Worm (Caenorhabditis elegans) whole organism, late embryonic: ENCODE data around the gene F56C3.3.
A peak's percentile ranks its signal among the peaks of the same experiment; 100 is the strongest.

Source experiments
- F13H6.1 ChIP-seq: sonication (generic microtip); optimal IDR thresholded peaks from 2 replicates; lab custom pipeline; 2016; ENCODE audit warnings: missing genetic modification characterization, missing compliant biosample characterization
- K09A11.1 ChIP-seq: sonication (generic microtip); optimal IDR thresholded peaks from 2 replicates; lab custom pipeline; 2017; ENCODE audit warnings: antibody characterized with exemption, mild to moderate bottlenecking, missing genetic modification characterization, missing compliant biosample characterization; ENCODE audit not compliant: insufficient read depth
- Y22D7AL.16 ChIP-seq: sonication (generic microtip); optimal IDR thresholded peaks from 2 replicates; lab custom pipeline; 2016; ENCODE audit warnings: missing genetic modification characterization, missing compliant biosample characterization
- ama-1 ChIP-seq: fragments of 150-350 bp; optimal IDR thresholded peaks from 2 replicates; lab custom pipeline; 2014
- ceh-18 ChIP-seq: sonication (generic microtip); optimal IDR thresholded peaks from 2 replicates; lab custom pipeline; 2016; ENCODE audit warnings: missing genetic modification characterization, missing compliant biosample characterization
- ceh-24 ChIP-seq: sonication (generic microtip); optimal IDR thresholded peaks from 2 replicates; lab custom pipeline; 2016; ENCODE audit warnings: mild to moderate bottlenecking, missing genetic modification characterization, missing compliant biosample characterization
- ceh-30 ChIP-seq: fragments of 150-350 bp; optimal IDR thresholded peaks from 2 replicates; lab custom pipeline; 2014; ENCODE audit warnings: missing biosample characterization, missing genetic modification characterization
- ceh-31 ChIP-seq: sonication (generic microtip); optimal IDR thresholded peaks from 2 replicates; lab custom pipeline; 2016; ENCODE audit warnings: missing genetic modification characterization, missing compliant biosample characterization
- ceh-45 ChIP-seq: fragments of 200-800 bp; sonication (Bioruptor generic); IDR thresholded peaks from 2 replicates; pipeline ENCODE4 v1.3.6; 2022; ENCODE audit warnings: missing genetic modification reagents, missing genetic modification characterization, missing compliant biosample characterization
- ceh-6 ChIP-seq: fragments of 200-800 bp; sonication (Bioruptor generic); optimal IDR thresholded peaks from 2 replicates; lab custom pipeline; 2018; ENCODE audit warnings: mild to moderate bottlenecking, missing genetic modification characterization, missing compliant biosample characterization
- che-1 ChIP-seq: sonication (generic microtip); optimal IDR thresholded peaks from 2 replicates; lab custom pipeline; 2016; ENCODE audit warnings: mild to moderate bottlenecking, missing genetic modification characterization, missing compliant biosample characterization
- dmd-4 ChIP-seq: sonication (generic microtip); optimal IDR thresholded peaks from 2 replicates; lab custom pipeline; 2016; ENCODE audit warnings: borderline replicate concordance, missing genetic modification characterization, missing compliant biosample characterization
- elt-2 ChIP-seq: sonication (generic microtip); optimal IDR thresholded peaks from 2 replicates; lab custom pipeline; 2016; ENCODE audit warnings: missing genetic modification reagents, missing genetic modification characterization, missing compliant biosample characterization
- elt-4 ChIP-seq: sonication (generic microtip); optimal IDR thresholded peaks from 2 replicates; lab custom pipeline; 2016; ENCODE audit warnings: missing genetic modification characterization, missing compliant biosample characterization
- ets-4 ChIP-seq: sonication (generic microtip); optimal IDR thresholded peaks from 2 replicates; lab custom pipeline; 2016; ENCODE audit warnings: missing genetic modification characterization, missing compliant biosample characterization
- fkh-6 ChIP-seq: sonication (generic microtip); optimal IDR thresholded peaks from 2 replicates; lab custom pipeline; 2016; ENCODE audit warnings: missing genetic modification characterization, missing compliant biosample characterization
- gmeb-2 ChIP-seq: sonication (generic microtip); optimal IDR thresholded peaks from 2 replicates; lab custom pipeline; 2016; ENCODE audit warnings: missing genetic modification characterization, inconsistent platforms, missing compliant biosample characterization
- hlh-13 ChIP-seq: fragments of 200-800 bp; sonication (Bioruptor generic); optimal IDR thresholded peaks from 2 replicates; lab custom pipeline; 2018; ENCODE audit warnings: mild to moderate bottlenecking, missing genetic modification characterization, missing compliant biosample characterization
- hlh-15 ChIP-seq: sonication (generic microtip); optimal IDR thresholded peaks from 2 replicates; lab custom pipeline; 2016; ENCODE audit warnings: missing genetic modification characterization, missing compliant biosample characterization
- hlh-6 ChIP-seq: sonication (generic microtip); optimal IDR thresholded peaks from 2 replicates; lab custom pipeline; 2016; ENCODE audit warnings: missing genotype, missing genetic modification characterization, missing compliant biosample characterization
- lim-6 ChIP-seq: sonication (generic microtip); optimal IDR thresholded peaks from 2 replicates; lab custom pipeline; 2016; ENCODE audit warnings: missing genetic modification characterization, missing compliant biosample characterization
- lin-11 ChIP-seq: fragments of 200-800 bp; sonication (Bioruptor generic); optimal IDR thresholded peaks from 2 replicates; lab custom pipeline; 2018; ENCODE audit warnings: mild to moderate bottlenecking, missing genetic modification characterization, missing compliant biosample characterization
- madf-2 ChIP-seq: sonication (generic microtip); optimal IDR thresholded peaks from 2 replicates; lab custom pipeline; 2017; ENCODE audit warnings: missing genetic modification characterization, missing compliant biosample characterization
- nfya-1 ChIP-seq: sonication (generic microtip); optimal IDR thresholded peaks from 2 replicates; lab custom pipeline; 2017; ENCODE audit warnings: missing genetic modification characterization, mild to moderate bottlenecking, missing compliant biosample characterization, antibody characterized with exemption, moderate library complexity
- nhr-11 ChIP-seq: fragments of 150-350 bp; optimal IDR thresholded peaks from 2 replicates; lab custom pipeline; 2014; ENCODE audit warnings: missing biosample characterization, missing genetic modification characterization
- npax-4 ChIP-seq: sonication (generic microtip); optimal IDR thresholded peaks from 2 replicates; lab custom pipeline; 2016; ENCODE audit warnings: missing genetic modification characterization, missing compliant biosample characterization
- odd-2 ChIP-seq: sonication (generic microtip); optimal IDR thresholded peaks from 2 replicates; lab custom pipeline; 2017; ENCODE audit warnings: antibody characterized with exemption, mild to moderate bottlenecking, missing genetic modification characterization, missing compliant biosample characterization
- pat-9 ChIP-seq: fragments of 200-800 bp; sonication (Bioruptor generic); optimal IDR thresholded peaks from 2 replicates; lab custom pipeline; 2018; ENCODE audit warnings: mild to moderate bottlenecking, missing genetic modification characterization, moderate library complexity, missing compliant biosample characterization
- pax-1 ChIP-seq: fragments of 150-350 bp; optimal IDR thresholded peaks from 2 replicates; lab custom pipeline; 2014; ENCODE audit warnings: missing biosample characterization, missing genetic modification characterization
- pha-2 ChIP-seq: sonication (generic microtip); optimal IDR thresholded peaks from 2 replicates; lab custom pipeline; 2017; ENCODE audit warnings: mild to moderate bottlenecking, missing genetic modification characterization, missing compliant biosample characterization
- ref-2 ChIP-seq: sonication (generic microtip); optimal IDR thresholded peaks from 2 replicates; lab custom pipeline; 2016; ENCODE audit warnings: missing genetic modification characterization, missing compliant biosample characterization
- rnt-1 ChIP-seq: sonication (generic microtip); optimal IDR thresholded peaks from 2 replicates; lab custom pipeline; 2016; ENCODE audit warnings: missing genetic modification characterization, missing compliant biosample characterization
- sdc-2 ChIP-seq: sonication (generic microtip); optimal IDR thresholded peaks from 2 replicates; lab custom pipeline; 2016; ENCODE audit warnings: missing genotype, missing genetic modification characterization, missing compliant biosample characterization
- sox-2 ChIP-seq: fragments of 200-800 bp; sonication (Bioruptor generic); IDR thresholded peaks from 2 replicates; pipeline ENCODE4 v1.3.6; 2022; ENCODE audit warnings: missing genetic modification reagents, missing genetic modification characterization, missing compliant biosample characterization
- syd-9 ChIP-seq: sonication (generic microtip); optimal IDR thresholded peaks from 2 replicates; lab custom pipeline; 2016; ENCODE audit warnings: mild to moderate bottlenecking, missing genetic modification characterization, moderate library complexity, missing compliant biosample characterization
- tbx-2 ChIP-seq: sonication (generic microtip); optimal IDR thresholded peaks from 2 replicates; lab custom pipeline; 2016; ENCODE audit warnings: missing genetic modification characterization, missing compliant biosample characterization
- tbx-7 ChIP-seq: sonication (generic microtip); optimal IDR thresholded peaks from 2 replicates; lab custom pipeline; 2016; ENCODE audit warnings: missing genotype, missing genetic modification characterization, missing compliant biosample characterization
- unc-42 ChIP-seq: sonication (generic microtip); optimal IDR thresholded peaks from 2 replicates; lab custom pipeline; 2016; ENCODE audit warnings: missing genotype, missing genetic modification characterization, missing compliant biosample characterization
- unc-55 ChIP-seq: sonication (generic microtip); optimal IDR thresholded peaks from 2 replicates; lab custom pipeline; 2017; ENCODE audit warnings: missing biosample characterization, missing genetic modification reagents, missing genetic modification characterization
- unc-86 ChIP-seq: sonication (generic microtip); optimal IDR thresholded peaks from 2 replicates; lab custom pipeline; 2016; ENCODE audit warnings: missing genetic modification characterization, missing compliant biosample characterization
- ztf-16 ChIP-seq: sonication (generic microtip); optimal IDR thresholded peaks from 2 replicates; lab custom pipeline; 2017; ENCODE audit warnings: missing genetic modification characterization, missing compliant biosample characterization

The F56C3.3 gene

ce11 chrX:1337009-1337408, 21.2 kb downstream of the F56C3.3 start, which contains the start of gene ttr-37:
Gene ttr-37 (minus strand): TSS chrX:1337175.
- TF ChIP-seq pha-2 (no peak), hlh-13 (GFP tag; lab: Kevin White, UChicago) (no peak), odd-2 (tag; lab: Kevin White, UChicago) (no peak), Y22D7AL.16 (no peak), che-1 (tag; lab: Kevin White, UChicago) (no peak), sox-2 (GFP tag; lab: Robert Waterston, UW) (no peak), ref-2 (tag; lab: Kevin White, UChicago) (no peak), lin-11 (tag; lab: Kevin White, UChicago) (no peak), pax-1 (tag; lab: Kevin White, UChicago) (no peak)

DNA sequence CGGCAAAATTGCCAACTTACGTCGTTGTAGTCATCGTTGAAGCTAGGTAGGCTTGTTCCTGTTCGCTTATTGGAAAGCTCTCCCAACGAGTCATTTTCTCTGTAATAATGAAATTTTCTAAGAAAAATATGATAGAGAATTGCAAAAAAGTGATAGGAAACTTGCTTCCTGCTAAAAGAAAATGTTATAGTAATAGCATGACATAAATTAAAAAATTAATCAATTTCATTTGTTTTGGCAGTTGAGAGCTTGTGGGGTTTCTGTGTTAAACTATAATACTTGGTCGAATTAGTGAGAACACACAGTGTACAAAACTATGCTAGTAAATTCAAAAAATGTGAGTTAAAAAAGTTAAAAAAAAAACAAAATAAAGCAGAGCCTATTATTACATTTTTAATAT, 28.3 kb downstream of the F56C3.3 start, which contains the start of gene F21E9.2:
TSS of gene F21E9.2 (minus strand) at position 101 of the 400 bp plus-strand sequence.
- TF ChIP-seq ceh-24 (tag; lab: Kevin White, UChicago) (no peak), hlh-13 (GFP tag; lab: Kevin White, UChicago) (no peak), tbx-7 (tag; lab: Kevin White, UChicago) (no peak), ceh-6 (GFP tag; lab: Kevin White, UChicago) (no peak), pat-9 (tag; lab: Kevin White, UChicago) (no peak), gmeb-2 (tag; lab: Kevin White, UChicago) (no peak), elt-4 (tag; lab: Kevin White, UChicago) (no peak), elt-2 (tag; lab: Kevin White, UChicago) (no peak), dmd-4 (no peak), npax-4 (tag; lab: Kevin White, UChicago) (no peak), unc-55 (GFP tag; lab: Kevin White, UChicago) (no peak)

DNA sequence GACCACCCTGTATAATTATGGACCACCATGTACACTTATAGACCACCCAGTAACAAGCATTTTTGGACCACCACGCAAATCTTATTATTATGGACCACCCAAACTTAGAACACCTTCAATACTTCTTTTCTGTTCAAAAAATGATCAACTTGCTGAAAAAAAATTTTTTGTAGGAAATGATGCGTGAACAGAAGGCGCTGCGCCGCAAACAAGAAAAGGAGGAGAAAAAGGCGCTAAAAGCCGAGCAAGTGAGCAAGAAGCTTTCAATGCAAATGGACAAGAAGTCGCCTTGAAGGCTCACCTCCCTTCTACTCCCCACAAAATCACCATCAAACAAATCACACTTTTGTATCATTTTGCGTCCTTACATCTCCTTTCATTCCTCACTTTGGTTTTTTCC, 31.0 kb downstream of the F56C3.3 start:
- TF ChIP-seq ceh-45 (GFP tag; lab: Robert Waterston, UW) (no peak), hlh-6 (no peak), F13H6.1 (no peak), Y22D7AL.16 (no peak), tbx-2 (tag; lab: Kevin White, UChicago) (no peak), ceh-30 (tag; lab: Kevin White, UChicago) (no peak), ceh-6 (GFP tag; lab: Kevin White, UChicago) (no peak), lin-11 (tag; lab: Kevin White, UChicago) (no peak), pax-1 (tag; lab: Kevin White, UChicago) (no peak), fkh-6 (tag; lab: Kevin White, UChicago) (no peak), nhr-11 (tag; lab: Kevin White, UChicago) (no peak), hlh-13 (GFP tag; lab: Kevin White, UChicago) (no peak), elt-2 (tag; lab: Kevin White, UChicago) (no peak), ama-1 (lab: Kevin White, UChicago) (no peak), ztf-16 (tag; lab: Kevin White, UChicago) (no peak), ets-4 (no peak), sox-2 (GFP tag; lab: Robert Waterston, UW) (no peak), unc-86 (tag; lab: Kevin White, UChicago) (no peak), madf-2 (tag; lab: Kevin White, UChicago) (no peak), lim-6 (tag; lab: Kevin White, UChicago) (no peak)

- peak; percentile 97 for TF ChIP-seq unc-42 (tag; lab: Kevin White, UChicago)
- no peak for TF ChIP-seq hlh-15 (tag; lab: Kevin White, UChicago)
- TF ChIP-seq ceh-18 (tag; lab: Kevin White, UChicago): peak; percentile 36
- TF ChIP-seq pax-1 (tag; lab: Kevin White, UChicago): no peak
- no peak for TF ChIP-seq syd-9
- TF ChIP-seq ceh-31 (tag; lab: Kevin White, UChicago): peak; percentile 69
- TF ChIP-seq nhr-11 (tag; lab: Kevin White, UChicago): no peak
- peak; percentile 28 for TF ChIP-seq tbx-2 (tag; lab: Kevin White, UChicago)
- peak; percentile 4 for TF ChIP-seq madf-2 (tag; lab: Kevin White, UChicago)
- peak; percentile 18 for TF ChIP-seq K09A11.1 (tag; lab: Kevin White, UChicago)
- TF ChIP-seq rnt-1 (tag; lab: Kevin White, UChicago): peak; percentile 6
- TF ChIP-seq ref-2 (tag; lab: Kevin White, UChicago): peak; percentile 44
- TF ChIP-seq nfya-1 (tag; lab: Kevin White, UChicago): peak; percentile 58
- TF ChIP-seq unc-86 (tag; lab: Kevin White, UChicago): no peak
- TF ChIP-seq tbx-7 (tag; lab: Kevin White, UChicago): no peak
- no peak for TF ChIP-seq gmeb-2 (tag; lab: Kevin White, UChicago)
- TF ChIP-seq sdc-2 (tag; lab: Kevin White, UChicago): peak; percentile 98
Measured at ce11 chrX:1322997-1323396, 35.2 kb downstream of the F56C3.3 start.
